Worm (Caenorhabditis elegans) whole organism, late embryonic: ENCODE measurements around the gene Y48D7A.1.

ENCODE experiments used
- C08G9.2 ChIP-seq: sonication (generic microtip); optimal IDR thresholded peaks from 2 replicates; lab custom pipeline; 2016; ENCODE audit warnings: mild to moderate bottlenecking, missing genetic modification characterization, moderate library complexity, missing compliant biosample characterization
- C38D4.7 ChIP-seq: fragments of 200-800 bp; sonication (Bioruptor generic); optimal IDR thresholded peaks from 2 replicates; lab custom pipeline; 2018; ENCODE audit warnings: mild to moderate bottlenecking, missing genetic modification characterization, moderate library complexity, missing compliant biosample characterization
- F13H6.1 ChIP-seq: sonication (generic microtip); optimal IDR thresholded peaks from 2 replicates; lab custom pipeline; 2016; ENCODE audit warnings: missing genetic modification characterization, missing compliant biosample characterization
- ahr-1 ChIP-seq: sonication (generic microtip); optimal IDR thresholded peaks from 2 replicates; lab custom pipeline; 2016; ENCODE audit warnings: missing genetic modification characterization, missing compliant biosample characterization
- ceh-19 ChIP-seq: fragments of 200-800 bp; sonication (Bioruptor generic); optimal IDR thresholded peaks from 2 replicates; lab custom pipeline; 2018; ENCODE audit warnings: mild to moderate bottlenecking, missing genetic modification characterization, missing compliant biosample characterization
- ceh-22 ChIP-seq: sonication (generic microtip); optimal IDR thresholded peaks from 2 replicates; lab custom pipeline; 2017; ENCODE audit warnings: missing biosample characterization, missing genetic modification characterization
- ceh-24 ChIP-seq: sonication (generic microtip); optimal IDR thresholded peaks from 2 replicates; lab custom pipeline; 2016; ENCODE audit warnings: mild to moderate bottlenecking, missing genetic modification characterization, missing compliant biosample characterization
- ceh-30 ChIP-seq: fragments of 150-350 bp; optimal IDR thresholded peaks from 2 replicates; lab custom pipeline; 2014; ENCODE audit warnings: missing biosample characterization, missing genetic modification characterization
- ceh-31 ChIP-seq: sonication (generic microtip); optimal IDR thresholded peaks from 2 replicates; lab custom pipeline; 2016; ENCODE audit warnings: missing genetic modification characterization, missing compliant biosample characterization
- ceh-34 ChIP-seq: sonication (generic microtip); optimal IDR thresholded peaks from 2 replicates; lab custom pipeline; 2016; ENCODE audit warnings: mild to moderate bottlenecking, missing genetic modification characterization, missing compliant biosample characterization
- ceh-6 ChIP-seq: fragments of 200-800 bp; sonication (Bioruptor generic); optimal IDR thresholded peaks from 2 replicates; lab custom pipeline; 2018; ENCODE audit warnings: mild to moderate bottlenecking, missing genetic modification characterization, missing compliant biosample characterization
- che-1 ChIP-seq: sonication (generic microtip); optimal IDR thresholded peaks from 2 replicates; lab custom pipeline; 2016; ENCODE audit warnings: mild to moderate bottlenecking, missing genetic modification characterization, missing compliant biosample characterization
- dmd-4 ChIP-seq: sonication (generic microtip); optimal IDR thresholded peaks from 2 replicates; lab custom pipeline; 2016; ENCODE audit warnings: borderline replicate concordance, missing genetic modification characterization, missing compliant biosample characterization
- elt-4 ChIP-seq: sonication (generic microtip); optimal IDR thresholded peaks from 2 replicates; lab custom pipeline; 2016; ENCODE audit warnings: missing genetic modification characterization, missing compliant biosample characterization
- eyg-1 ChIP-seq: sonication (generic microtip); optimal IDR thresholded peaks from 2 replicates; lab custom pipeline; 2016; ENCODE audit warnings: missing genotype, missing genetic modification characterization, missing compliant biosample characterization
- fax-1 ChIP-seq: sonication (generic microtip); optimal IDR thresholded peaks from 2 replicates; lab custom pipeline; 2016; ENCODE audit warnings: missing genotype, missing genetic modification characterization, missing compliant biosample characterization
- gmeb-2 ChIP-seq: sonication (generic microtip); optimal IDR thresholded peaks from 2 replicates; lab custom pipeline; 2016; ENCODE audit warnings: missing genetic modification characterization, inconsistent platforms, missing compliant biosample characterization
- hlh-13 ChIP-seq: fragments of 200-800 bp; sonication (Bioruptor generic); optimal IDR thresholded peaks from 2 replicates; lab custom pipeline; 2018; ENCODE audit warnings: mild to moderate bottlenecking, missing genetic modification characterization, missing compliant biosample characterization
- hlh-15 ChIP-seq: sonication (generic microtip); optimal IDR thresholded peaks from 2 replicates; lab custom pipeline; 2016; ENCODE audit warnings: missing genetic modification characterization, missing compliant biosample characterization
- hlh-30 ChIP-seq: sonication (generic microtip); optimal IDR thresholded peaks from 2 replicates; lab custom pipeline; 2017; ENCODE audit warnings: antibody characterized with exemption, missing genetic modification characterization, missing compliant biosample characterization; ENCODE audit not compliant: insufficient read depth
- madf-2 ChIP-seq: sonication (generic microtip); optimal IDR thresholded peaks from 2 replicates; lab custom pipeline; 2017; ENCODE audit warnings: missing genetic modification characterization, missing compliant biosample characterization
- mec-3 ChIP-seq: sonication (generic microtip); optimal IDR thresholded peaks from 2 replicates; lab custom pipeline; 2016; ENCODE audit warnings: borderline replicate concordance, missing genetic modification characterization, missing compliant biosample characterization
- nhr-11 ChIP-seq: fragments of 150-350 bp; optimal IDR thresholded peaks from 2 replicates; lab custom pipeline; 2014; ENCODE audit warnings: missing biosample characterization, missing genetic modification characterization
- odd-2 ChIP-seq: sonication (generic microtip); optimal IDR thresholded peaks from 2 replicates; lab custom pipeline; 2017; ENCODE audit warnings: antibody characterized with exemption, mild to moderate bottlenecking, missing genetic modification characterization, missing compliant biosample characterization
- pat-9 ChIP-seq: fragments of 200-800 bp; sonication (Bioruptor generic); optimal IDR thresholded peaks from 2 replicates; lab custom pipeline; 2018; ENCODE audit warnings: mild to moderate bottlenecking, missing genetic modification characterization, moderate library complexity, missing compliant biosample characterization
- pax-1 ChIP-seq: fragments of 150-350 bp; optimal IDR thresholded peaks from 2 replicates; lab custom pipeline; 2014; ENCODE audit warnings: missing biosample characterization, missing genetic modification characterization
- ref-2 ChIP-seq: sonication (generic microtip); optimal IDR thresholded peaks from 2 replicates; lab custom pipeline; 2016; ENCODE audit warnings: missing genetic modification characterization, missing compliant biosample characterization
- rnt-1 ChIP-seq: sonication (generic microtip); optimal IDR thresholded peaks from 2 replicates; lab custom pipeline; 2016; ENCODE audit warnings: missing genetic modification characterization, missing compliant biosample characterization
- sdc-2 ChIP-seq: sonication (generic microtip); optimal IDR thresholded peaks from 2 replicates; lab custom pipeline; 2016; ENCODE audit warnings: missing genotype, missing genetic modification characterization, missing compliant biosample characterization
- sox-2 ChIP-seq: fragments of 200-800 bp; sonication (Bioruptor generic); IDR thresholded peaks from 2 replicates; pipeline ENCODE4 v1.3.6; 2022; ENCODE audit warnings: missing genetic modification reagents, missing genetic modification characterization, missing compliant biosample characterization
- ttx-3 ChIP-seq: sonication (generic microtip); optimal IDR thresholded peaks from 2 replicates; lab custom pipeline; 2016; ENCODE audit warnings: missing genetic modification reagents, missing genetic modification characterization, missing compliant biosample characterization
- unc-3 ChIP-seq, 2 experiments: fragments of 200-800 bp in 1 of 2; sonication (Bioruptor generic) in 1 of 2; sonication (generic microtip) in 1 of 2; conservative IDR thresholded peaks in 1 of 2; optimal IDR thresholded peaks in 1 of 2; 2 replicates each; pipeline versions ENCODE4 v1.3.6 to Lab custom; 2016 to 2022; ENCODE audit warnings: missing compliant biosample characterization in 2 of 2, missing genetic modification characterization in 2 of 2, missing genetic modification reagents in 1 of 2
- unc-42 ChIP-seq: sonication (generic microtip); optimal IDR thresholded peaks from 2 replicates; lab custom pipeline; 2016; ENCODE audit warnings: missing genotype, missing genetic modification characterization, missing compliant biosample characterization
- unc-55 ChIP-seq: sonication (generic microtip); optimal IDR thresholded peaks from 2 replicates; lab custom pipeline; 2017; ENCODE audit warnings: missing biosample characterization, missing genetic modification reagents, missing genetic modification characterization
- unc-86 ChIP-seq: sonication (generic microtip); optimal IDR thresholded peaks from 2 replicates; lab custom pipeline; 2016; ENCODE audit warnings: missing genetic modification characterization, missing compliant biosample characterization
- zip-5 ChIP-seq: sonication (generic microtip); optimal IDR thresholded peaks from 2 replicates; lab custom pipeline; 2016; ENCODE audit warnings: missing genetic modification characterization, missing compliant biosample characterization
- ztf-16 ChIP-seq: sonication (generic microtip); optimal IDR thresholded peaks from 2 replicates; lab custom pipeline; 2017; ENCODE audit warnings: missing genetic modification characterization, missing compliant biosample characterization

Gene Y48D7A.1

ce11 chrX:3029030-3029429 is 19.7 kb downstream of the Y48D7A.1 start, which contains the start of gene M02F4.1:
M02F4.1 (minus strand) TSS chrX:3029130.
- TF ChIP-seq hlh-13 (GFP tag; lab: Kevin White, UChicago) (no peak), gmeb-2 (tag; lab: Kevin White, UChicago) (no peak), mec-3 (tag; lab: Kevin White, UChicago) (no peak), zip-5 (tag; lab: Kevin White, UChicago) (no peak), ceh-6 (GFP tag; lab: Kevin White, UChicago) (no peak), fax-1 (no peak), C38D4.7 (GFP tag; lab: Kevin White, UChicago) (no peak), ceh-19 (no peak), ceh-31 (no peak), madf-2 (tag; lab: Kevin White, UChicago) (no peak), eyg-1 (no peak), ztf-16 (tag; lab: Kevin White, UChicago) (no peak), ceh-34 (tag; lab: Kevin White, UChicago) (no peak), sdc-2 (tag; lab: Kevin White, UChicago) (no peak), ref-2 (no peak), ceh-22 (tag; lab: Kevin White, UChicago) (no peak)

ce11 chrX:3031484-3031883 is 22.2 kb downstream of the Y48D7A.1 start, which contains the start of gene clec-265:
clec-265 (plus strand) TSS chrX:3031783.
- TF ChIP-seq unc-42 (tag; lab: Kevin White, UChicago) (no peak), ceh-31 (no peak), hlh-13 (GFP tag; lab: Kevin White, UChicago) (no peak), ceh-34 (tag; lab: Kevin White, UChicago) (no peak), sdc-2 (tag; lab: Kevin White, UChicago) (no peak), C38D4.7 (GFP tag; lab: Kevin White, UChicago) (no peak), unc-3 (GFP tag; conservative IDR thresholded peaks at IDR 0.05; lab: Robert Waterston, UW) (no peak), unc-3 (tag; optimal IDR thresholded peaks at IDR 0.05; lab: Kevin White, UChicago) (no peak), zip-5 (tag; lab: Kevin White, UChicago) (no peak), pat-9 (tag; lab: Kevin White, UChicago) (no peak), ttx-3 (no peak), sox-2 (no peak), dmd-4 (no peak), che-1 (tag; lab: Kevin White, UChicago) (no peak), ref-2 (no peak), ceh-24 (tag; lab: Kevin White, UChicago) (no peak), ceh-30 (no peak), nhr-11 (no peak), ahr-1 (tag; lab: Kevin White, UChicago) (no peak), unc-86 (no peak)
- TF ChIP-seq, all 69 proteins: peak for 0

ce11 chrX:3033492-3033891 is 24.2 kb downstream of the Y48D7A.1 start:
- TF ChIP-seq C08G9.2 (tag; lab: Kevin White, UChicago) (no peak), hlh-15 (tag; lab: Kevin White, UChicago) (no peak), hlh-30 (tag; lab: Kevin White, UChicago) (no peak), ahr-1 (tag; lab: Kevin White, UChicago) (no peak), ztf-16 (tag; lab: Kevin White, UChicago) (no peak), zip-5 (tag; lab: Kevin White, UChicago) (no peak), sox-2 (no peak), rnt-1 (tag; lab: Kevin White, UChicago) (no peak), ceh-22 (tag; lab: Kevin White, UChicago) (no peak), odd-2 (tag; lab: Kevin White, UChicago) (no peak), pax-1 (tag; lab: Kevin White, UChicago) (no peak), ceh-34 (tag; lab: Kevin White, UChicago) (no peak), unc-55 (GFP tag; lab: Kevin White, UChicago) (no peak), F13H6.1 (tag; lab: Kevin White, UChicago) (no peak), elt-4 (no peak), nhr-11 (no peak)
- TF ChIP-seq, all 69 proteins: peak for 0
